Worm (Caenorhabditis elegans) whole organism, L1 larva: ENCODE measurements around the gene vps-33.1.

Experiments
- fkh-10 ChIP-seq: sonication (generic microtip); optimal IDR thresholded peaks from 2 replicates; lab custom pipeline; 2017; ENCODE audit warnings: missing biosample characterization, missing genetic modification reagents, missing genetic modification characterization
- mdl-1 ChIP-seq, 2 experiments: fragments of 150-350 bp; optimal IDR thresholded peaks; 2 replicates each; lab custom pipeline; 2014 to 2017; ENCODE audit warnings: missing biosample characterization in 2 of 2, missing genetic modification characterization in 2 of 2, inconsistent platforms in 1 of 2
- rnt-1 ChIP-seq: sonication (generic microtip); optimal IDR thresholded peaks from 2 replicates; lab custom pipeline; 2016; ENCODE audit warnings: mild to moderate bottlenecking, missing genetic modification characterization, moderate library complexity, missing compliant biosample characterization
- skn-1 ChIP-seq: fragments of 150-350 bp; optimal IDR thresholded peaks from 2 replicates; lab custom pipeline; 2014; ENCODE audit warnings: missing biosample characterization, missing genetic modification characterization
- ztf-11 ChIP-seq, 2 experiments: sonication (generic microtip); optimal IDR thresholded peaks; 2 replicates each; lab custom pipeline; 2016 to 2017; ENCODE audit warnings: missing genetic modification characterization in 2 of 2, missing biosample characterization in 1 of 2, missing compliant biosample characterization in 1 of 2

DNA sequence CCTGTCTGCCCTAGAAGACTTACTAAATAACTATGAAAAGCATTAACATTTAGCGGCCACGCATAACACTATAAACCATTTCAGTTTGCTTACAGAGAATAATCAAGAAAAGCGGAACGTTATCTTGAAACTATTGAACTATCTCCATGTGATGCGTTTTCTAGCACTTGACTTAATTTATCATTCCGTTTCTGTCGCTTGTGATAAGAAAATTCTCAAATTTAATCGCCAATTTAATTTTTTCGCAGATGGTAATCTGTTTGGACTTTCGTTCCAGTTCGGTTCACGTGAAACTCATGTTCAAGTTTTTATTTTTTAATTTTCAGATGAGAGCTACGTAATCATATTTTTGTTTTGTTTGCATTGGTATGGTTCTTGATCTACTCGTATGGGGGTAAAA, 43.8 kb upstream of the vps-33.1 start:
- no peak for TF ChIP-seq ztf-11 (tag; optimal IDR thresholded peaks at IDR 0.05; lab: Kevin White, UChicago)
- TF ChIP-seq fkh-10 (GFP tag; lab: Kevin White, UChicago), result no peak
- TF ChIP-seq rnt-1, result no peak
- TF ChIP-seq mdl-1 (tag; optimal IDR thresholded peaks at IDR 0.05; lab: Kevin White, UChicago), result peak in 1 of 2 experiments; percentile 23
- no peak for TF ChIP-seq skn-1 (tag; lab: Kevin White, UChicago)
